Worm (Caenorhabditis elegans): ENCODE results near the gene fbxa-144.

ce11 chrV:16115381-16115780, 17.2 kb downstream of the fbxa-144 start, which contains the start of gene str-25:
- no peak for TF ChIP-seq ceh-2 (tag; optimal IDR thresholded peaks at IDR 0.05)
- no peak for TF ChIP-seq mec-3 (tag; optimal IDR thresholded peaks at IDR 0.05; ENCODE audit: borderline replicate concordance)
- TF ChIP-seq eyg-1 (tag; optimal IDR thresholded peaks at IDR 0.05): no peak
- TF ChIP-seq unc-3 (GFP tag; conservative IDR thresholded peaks at IDR 0.05): no peak
- no peak for TF ChIP-seq unc-3 (tag; optimal IDR thresholded peaks at IDR 0.05)
- no peak for TF ChIP-seq Y22D7AL.16 (tag; optimal IDR thresholded peaks at IDR 0.05)
